Fruit fly (Drosophila melanogaster) whole organism, wandering third instar larva: ENCODE results near the gene CG6901.

Experiments used
- HLH106 ChIP-seq: fragments of 200-800 bp; optimal IDR thresholded peaks from 3 replicates; lab custom pipeline; 2019; ENCODE audit warnings: missing biosample characterization, mild to moderate bottlenecking, missing genetic modification characterization, moderate library complexity
- psq ChIP-seq: fragments of 200-800 bp; sonication (Bioruptor generic); optimal IDR thresholded peaks from 3 replicates; lab custom pipeline; 2017; ENCODE audit warnings: missing biosample characterization, mild to moderate bottlenecking, missing genetic modification characterization, moderate library complexity
- woc ChIP-seq: sonication (Bioruptor generic); optimal IDR thresholded peaks from 2 replicates; lab custom pipeline; 2016; ENCODE audit warnings: missing biosample characterization, mild to moderate bottlenecking, missing genetic modification characterization

dm6 chr3R:16355393-16355943 is 32.3 kb downstream of the CG6901 start:
- no peak for TF ChIP-seq HLH106 (tag; lab: Kevin White, UChicago)
- TF ChIP-seq psq (GFP tag; lab: Kevin White, UChicago) = no peak
- no peak for TF ChIP-seq woc (GFP tag; lab: Kevin White, UChicago)
